Worm (Caenorhabditis elegans) whole organism, L1 larva: Measurements from ENCODE around the gene srw-22.

Experiments used
- aly-2 ChIP-seq: fragments of 150-350 bp; optimal IDR thresholded peaks from 2 replicates; lab custom pipeline; 2014; ENCODE audit warnings: missing biosample characterization, missing genetic modification characterization
- mab-9 ChIP-seq: fragments of 200-800 bp; sonication (Bioruptor generic); IDR thresholded peaks from 2 replicates; pipeline ENCODE4 v1.3.6; 2022; ENCODE audit warnings: missing genetic modification reagents, missing genetic modification characterization, missing compliant biosample characterization
- mep-1 ChIP-seq: fragments of 150-350 bp; optimal IDR thresholded peaks from 2 replicates; lab custom pipeline; 2014; ENCODE audit warnings: missing biosample characterization, missing genetic modification characterization
- nhr-11 ChIP-seq: fragments of 150-350 bp; optimal IDR thresholded peaks from 2 replicates; lab custom pipeline; 2014; ENCODE audit warnings: missing biosample characterization, missing genetic modification characterization
- nhr-237 ChIP-seq: fragments of 150-350 bp; optimal IDR thresholded peaks from 2 replicates; lab custom pipeline; 2014; ENCODE audit warnings: missing biosample characterization, missing genetic modification characterization
- nhr-71 ChIP-seq: sonication (generic microtip); optimal IDR thresholded peaks from 2 replicates; lab custom pipeline; 2016; ENCODE audit warnings: mild to moderate bottlenecking, missing genetic modification characterization, moderate library complexity, missing compliant biosample characterization
- swsn-7 ChIP-seq: sonication (generic microtip); optimal IDR thresholded peaks from 2 replicates; lab custom pipeline; 2016; ENCODE audit warnings: missing genetic modification characterization, missing compliant biosample characterization
- unc-98 ChIP-seq: fragments of 200-800 bp; sonication (Bioruptor generic); IDR thresholded peaks from 2 replicates; pipeline ENCODE4 v1.3.6; 2022; ENCODE audit warnings: missing genetic modification characterization, missing compliant biosample characterization
- zag-1 ChIP-seq: fragments of 150-350 bp; optimal IDR thresholded peaks from 2 replicates; lab custom pipeline; 2014; ENCODE audit warnings: missing biosample characterization, missing genetic modification characterization

- no peak for TF ChIP-seq aly-2
- no peak for TF ChIP-seq zag-1
- no peak for TF ChIP-seq mab-9 (GFP tag; lab: Robert Waterston, UW)
- TF ChIP-seq nhr-71 (tag; lab: Kevin White, UChicago) = no peak
- TF ChIP-seq nhr-237 (tag; lab: Kevin White, UChicago) = no peak
- TF ChIP-seq nhr-11 (tag; lab: Kevin White, UChicago) = no peak
- TF ChIP-seq mep-1 (tag; lab: Kevin White, UChicago) = no peak
- no peak for TF ChIP-seq swsn-7 (tag; lab: Kevin White, UChicago)
- TF ChIP-seq unc-98 (GFP tag; lab: Robert Waterston, UW) = no peak
Observed at ce11 chrV:15315827-15316527, 47.6 kb downstream of the srw-22 start, which contains the start of the genes srt-22 and nhr-246.
